Worm (Caenorhabditis elegans): ENCODE measurements around the gene ceh-92.

- no peak for TF ChIP-seq lin-35 (GFP tag; optimal IDR thresholded peaks at IDR 0.05)
- no peak for TF ChIP-seq T07F8.4 (tag; optimal IDR thresholded peaks at IDR 0.05)
- no peak for TF ChIP-seq pha-4 (tag; optimal IDR thresholded peaks at IDR 0.05)
- TF ChIP-seq ztf-28 (GFP tag; IDR thresholded peaks at IDR 0.05): no peak
- TF ChIP-seq ekl-4 (GFP tag; IDR thresholded peaks at IDR 0.05): no peak
These were observed 17.9 kb upstream of the ceh-92 start, which contains the start of gene Y66D12A.11 for ce11 chrIII:11563417-11563949.

All from whole organism, young adult.